Worm (Caenorhabditis elegans) whole organism, early embryonic: ENCODE measurements around the gene fbxa-30.

Experiments
- ama-1 ChIP-seq: fragments of 150-350 bp; optimal IDR thresholded peaks from 2 replicates; lab custom pipeline; 2014
- sea-1 ChIP-seq: fragments of 200-800 bp; sonication (Bioruptor generic); conservative IDR thresholded peaks from 2 replicates; pipeline ENCODE4 v1.3.6; 2022; ENCODE audit warnings: missing genetic modification characterization, missing compliant biosample characterization

DNA sequence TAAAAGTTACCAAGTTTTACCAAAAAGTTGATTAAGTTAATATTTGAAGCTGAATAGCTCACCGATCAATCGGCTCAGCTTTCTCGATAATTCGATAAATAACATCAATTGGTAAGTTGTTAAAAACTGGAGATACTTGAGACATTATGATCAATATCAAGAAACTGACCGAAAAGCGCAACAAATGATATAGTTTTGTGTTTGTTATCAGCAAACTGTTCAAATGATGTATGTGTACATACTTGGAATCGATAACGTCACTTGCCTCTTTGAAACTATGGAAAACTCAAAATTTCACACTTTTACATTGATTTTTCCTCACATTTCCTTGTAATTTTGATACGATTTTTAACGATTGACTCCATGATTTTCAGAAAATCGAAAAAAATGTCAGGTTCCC lies 39.6 kb upstream of the fbxa-30 start, which contains the start of the genes fbxa-80 and fbxa-19:
- TF ChIP-seq sea-1 = no peak
- TF ChIP-seq ama-1 (lab: Kevin White, UChicago) = no peak
